Fruit fly (Drosophila melanogaster) whole organism, embryonic: ENCODE measurements around the gene Kah.
A peak's percentile ranks its signal among the peaks of the same experiment; 100 is the strongest.

ENCODE experiments used
- Bdp1 ChIP-seq: fragments of 200-800 bp; sonication (Bioruptor generic); optimal IDR thresholded peaks from 3 replicates; lab custom pipeline; 2016; ENCODE audit warnings: missing biosample characterization, missing genetic modification characterization
- BtbVII ChIP-seq: fragments of 200-800 bp; sonication (Bioruptor generic); optimal IDR thresholded peaks from 3 replicates; lab custom pipeline; 2017; ENCODE audit warnings: missing biosample characterization, mild to moderate bottlenecking, missing genetic modification characterization
- CG10209 ChIP-seq: fragments of 200-800 bp; sonication (Bioruptor generic); optimal IDR thresholded peaks from 3 replicates; lab custom pipeline; 2017; ENCODE audit warnings: missing biosample characterization, mild to moderate bottlenecking, missing genetic modification characterization, missing genetic modification reagents
- CG10366 ChIP-seq: fragments of 200-800 bp; sonication (Bioruptor generic); IDR thresholded peaks from 2 replicates; pipeline ENCODE4 v1.3.6; 2022; ENCODE audit warnings: missing biosample characterization, missing genetic modification characterization
- CG11247 ChIP-seq: fragments of 200-800 bp; sonication (Bioruptor generic); IDR thresholded peaks from 2 replicates; pipeline ENCODE4 v1.3.6; 2022; ENCODE audit warnings: missing biosample characterization, missing genetic modification characterization
- CG11560 ChIP-seq: fragments of 200-800 bp; sonication (Bioruptor generic); IDR thresholded peaks from 3 replicates; pipeline ENCODE4 v1.3.6; 2022; ENCODE audit warnings: missing biosample characterization, missing genetic modification characterization
- CG11695 ChIP-seq: fragments of 200-800 bp; sonication (Bioruptor generic); IDR thresholded peaks from 3 replicates; pipeline ENCODE4 v1.3.6; 2022; ENCODE audit warnings: missing biosample characterization, missing genetic modification characterization
- CG12155 ChIP-seq: fragments of 200-800 bp; sonication (Bioruptor generic); optimal IDR thresholded peaks from 3 replicates; lab custom pipeline; 2016; ENCODE audit warnings: missing biosample characterization, missing genetic modification characterization
- CG12299 ChIP-seq: fragments of 200-800 bp; sonication (Bioruptor generic); optimal IDR thresholded peaks from 2 replicates; lab custom pipeline; 2018; ENCODE audit warnings: missing biosample characterization, mild to moderate bottlenecking, missing genetic modification characterization
- CG13424 ChIP-seq: fragments of 200-800 bp; sonication (Bioruptor generic); optimal IDR thresholded peaks from 2 replicates; lab custom pipeline; 2019; ENCODE audit warnings: missing biosample characterization, mild to moderate bottlenecking, missing genetic modification characterization, moderate library complexity
- CG1647 ChIP-seq: fragments of 200-800 bp; sonication (Bioruptor generic); optimal IDR thresholded peaks from 3 replicates; lab custom pipeline; 2016; ENCODE audit warnings: missing biosample characterization, missing genetic modification characterization
- CG2116 ChIP-seq: fragments of 200-800 bp; sonication (Bioruptor generic); optimal IDR thresholded peaks from 3 replicates; lab custom pipeline; 2018; ENCODE audit warnings: missing biosample characterization, mild to moderate bottlenecking, missing genetic modification characterization
- CG3065 ChIP-seq: fragments of 200-800 bp; sonication (Bioruptor generic); optimal IDR thresholded peaks from 2 replicates; lab custom pipeline; 2016; ENCODE audit warnings: missing biosample characterization, missing genetic modification characterization
- CG31224 ChIP-seq: fragments of 200-800 bp; sonication (Bioruptor generic); IDR thresholded peaks from 2 replicates; pipeline ENCODE4 v1.3.6; 2022; ENCODE audit warnings: missing biosample characterization, missing genetic modification characterization
- CG32532 ChIP-seq: fragments of 200-800 bp; sonication (Bioruptor generic); IDR thresholded peaks from 2 replicates; pipeline ENCODE4 v1.3.6; 2022; ENCODE audit warnings: missing biosample characterization, missing genetic modification characterization
- CG42726 ChIP-seq: fragments of 200-800 bp; sonication (Bioruptor generic); IDR thresholded peaks from 2 replicates; pipeline ENCODE4 v1.3.6; 2022; ENCODE audit warnings: missing biosample characterization, missing genetic modification characterization; ENCODE audit not compliant: partially characterized antibody
- CG4617 ChIP-seq: fragments of 200-800 bp; sonication (Bioruptor generic); optimal IDR thresholded peaks from 3 replicates; lab custom pipeline; 2016; ENCODE audit warnings: missing biosample characterization, missing genetic modification characterization, borderline replicate concordance
- CG4707 ChIP-seq: fragments of 200-800 bp; sonication (Bioruptor generic); optimal IDR thresholded peaks from 2 replicates; lab custom pipeline; 2018; ENCODE audit warnings: missing biosample characterization, mild to moderate bottlenecking, missing genetic modification characterization, moderate library complexity
- CG8290 ChIP-seq, 3 experiments: fragments of 200-800 bp; sonication (Bioruptor generic); optimal IDR thresholded peaks; 2 replicates each; lab custom pipeline; 2016 to 2019; ENCODE audit warnings: missing biosample characterization in 3 of 3, missing genetic modification characterization in 3 of 3, mild to moderate bottlenecking in 2 of 3, moderate library complexity in 1 of 3
- CG9727 ChIP-seq: fragments of 200-800 bp; sonication (Bioruptor generic); optimal IDR thresholded peaks from 3 replicates; lab custom pipeline; 2017; ENCODE audit warnings: missing biosample characterization, mild to moderate bottlenecking, missing genetic modification characterization
- Doc2 ChIP-seq: fragments of 200-800 bp; sonication (Bioruptor generic); IDR thresholded peaks from 2 replicates; pipeline ENCODE4 v1.3.6; 2022; ENCODE audit warnings: missing biosample characterization, missing genetic modification characterization
- HmgZ ChIP-seq: fragments of 200-800 bp; sonication (Bioruptor generic); optimal IDR thresholded peaks from 2 replicates; lab custom pipeline; 2018; ENCODE audit warnings: missing biosample characterization, mild to moderate bottlenecking, missing genetic modification characterization
- Hr78 ChIP-seq, 2 experiments: fragments of 200-800 bp in 1 of 2; fragments of >200 bp in 1 of 2; sonication (Bioruptor generic) in 1 of 2; optimal IDR thresholded peaks; 2 replicates each; lab custom pipeline; 2017 to 2019; ENCODE audit warnings: missing biosample characterization in 2 of 2, missing genetic modification characterization in 2 of 2, mild to moderate bottlenecking in 1 of 2, moderate library complexity in 1 of 2
- MESR4 ChIP-seq: fragments of 200-800 bp; sonication (Bioruptor generic); optimal IDR thresholded peaks from 2 replicates; lab custom pipeline; 2018; ENCODE audit warnings: missing biosample characterization, mild to moderate bottlenecking, missing genetic modification characterization, moderate library complexity
- Rfx ChIP-seq: fragments of 200-800 bp; sonication (Bioruptor generic); IDR thresholded peaks from 2 replicates; pipeline ENCODE4 v1.3.6; 2022; ENCODE audit warnings: missing biosample characterization, missing genetic modification characterization
- Sry-β ChIP-seq: fragments of 200-800 bp; sonication (Bioruptor generic); optimal IDR thresholded peaks from 2 replicates; lab custom pipeline; 2018; ENCODE audit warnings: missing biosample characterization, mild to moderate bottlenecking, missing genetic modification characterization, moderate library complexity
- ac ChIP-seq: fragments of 200-800 bp; sonication (Bioruptor generic); optimal IDR thresholded peaks from 3 replicates; lab custom pipeline; 2017; ENCODE audit warnings: missing biosample characterization, mild to moderate bottlenecking, missing genetic modification characterization
- danr ChIP-seq: fragments of 200-800 bp; sonication (Bioruptor generic); IDR thresholded peaks from 2 replicates; pipeline ENCODE4 v1.3.6; 2022; ENCODE audit warnings: missing biosample characterization, missing genetic modification characterization
- dysf ChIP-seq: fragments of 200-800 bp; sonication (Bioruptor generic); IDR thresholded peaks from 3 replicates; pipeline ENCODE4 v1.3.6; 2022; ENCODE audit warnings: missing biosample characterization, missing genetic modification characterization
- eyg ChIP-seq: fragments of 200-800 bp; sonication (Bioruptor generic); optimal IDR thresholded peaks from 3 replicates; lab custom pipeline; 2016; ENCODE audit warnings: missing biosample characterization, missing genetic modification characterization
- fd102C ChIP-seq: fragments of 200-800 bp; sonication (Bioruptor generic); optimal IDR thresholded peaks from 2 replicates; lab custom pipeline; 2018; ENCODE audit warnings: missing biosample characterization, mild to moderate bottlenecking, missing genetic modification characterization, moderate library complexity
- kni ChIP-seq: fragments of 200-800 bp; sonication (Bioruptor generic); optimal IDR thresholded peaks from 3 replicates; lab custom pipeline; 2017; ENCODE audit warnings: mild to moderate bottlenecking, missing biosample characterization, missing genetic modification reagents, missing genetic modification characterization
- pfk ChIP-seq: fragments of 200-800 bp; sonication (Bioruptor generic); optimal IDR thresholded peaks from 2 replicates; lab custom pipeline; 2018; ENCODE audit warnings: missing biosample characterization, mild to moderate bottlenecking, missing genetic modification characterization, moderate library complexity
- psq ChIP-seq: fragments of 200-800 bp; sonication (Bioruptor generic); optimal IDR thresholded peaks from 2 replicates; lab custom pipeline; 2017; ENCODE audit warnings: missing biosample characterization, missing genetic modification characterization
- pum ChIP-seq: fragments of 200-800 bp; sonication (Bioruptor generic); optimal IDR thresholded peaks from 2 replicates; lab custom pipeline; 2016; ENCODE audit warnings: missing biosample characterization, missing genetic modification characterization
- pzg ChIP-seq: fragments of 200-800 bp; sonication (Bioruptor generic); optimal IDR thresholded peaks from 3 replicates; lab custom pipeline; 2018; ENCODE audit warnings: missing biosample characterization, mild to moderate bottlenecking, missing genetic modification characterization, moderate library complexity
- wdn ChIP-seq: fragments of 200-800 bp; sonication (Bioruptor generic); IDR thresholded peaks from 2 replicates; pipeline ENCODE4 v1.3.6; 2022; ENCODE audit warnings: missing biosample characterization, missing genetic modification characterization
- yki ChIP-seq: fragments of >200 bp; optimal IDR thresholded peaks from 3 replicates; lab custom pipeline; 2018
- z ChIP-seq: fragments of 200-800 bp; sonication (Bioruptor generic); IDR thresholded peaks from 3 replicates; pipeline ENCODE4 v1.3.6; 2022; ENCODE audit warnings: missing biosample characterization, missing genetic modification characterization

Kah gene

DNA sequence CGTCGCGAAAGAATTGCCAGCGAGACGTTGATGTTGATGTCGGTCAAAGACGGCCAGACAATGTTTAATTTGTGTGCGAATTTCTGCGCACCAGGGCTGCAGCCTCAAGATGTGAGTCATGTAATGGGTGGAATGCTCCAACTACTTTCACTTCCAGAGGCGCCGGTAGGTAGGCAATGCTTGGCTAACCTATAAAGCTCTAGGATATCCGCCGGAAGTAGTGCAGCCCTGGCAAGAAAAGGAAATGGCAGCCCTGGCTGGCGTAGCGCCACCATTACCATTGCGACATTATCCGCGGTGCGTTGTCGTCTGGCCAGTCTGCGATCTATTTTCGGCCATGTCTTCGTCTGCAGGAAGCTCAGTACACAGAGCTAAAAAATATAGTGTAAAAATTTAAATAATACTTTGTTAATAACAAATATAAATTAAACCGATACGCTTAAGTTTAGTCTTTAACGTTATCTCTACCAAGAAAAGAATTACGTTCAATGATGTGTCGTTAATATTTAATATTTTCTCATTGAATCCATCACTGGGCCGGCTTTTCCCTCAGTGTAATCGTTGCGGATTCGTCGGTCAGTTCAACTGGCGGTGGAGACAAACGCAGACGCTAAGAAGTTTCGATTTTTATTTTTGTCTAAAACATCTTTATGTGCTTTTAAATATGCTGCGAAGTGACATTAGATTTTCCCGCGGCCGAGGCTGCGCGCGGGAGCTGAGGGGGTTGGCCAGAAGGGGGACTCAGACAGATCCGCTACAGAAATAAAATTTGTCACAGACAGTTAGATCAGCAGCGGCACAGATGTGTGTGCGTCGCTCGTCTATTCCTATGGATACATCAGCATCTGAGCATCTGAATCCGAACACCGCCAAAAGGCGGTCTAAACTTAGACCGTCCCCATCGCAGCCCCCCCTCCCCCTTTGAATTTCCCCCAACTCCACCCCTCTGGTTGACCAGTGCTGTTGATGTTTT is 22.9 kb upstream of the Kah start (continued):
- TF ChIP-seq wdn (peak; percentile 71), CG4617 (GFP tag; lab: Kevin White, UChicago) (peak; percentile 32), CG4707 (peak; percentile 5), CG10209 (peak; percentile 72), MESR4 (GFP tag; lab: Kevin White, UChicago) (peak; percentile 8), z (GFP tag; lab: Robert Waterston, UW) (no peak), CG11560 (peak; percentile 58; the same call in 1 of the 3 replicates), CG8290 (GFP tag; optimal IDR thresholded peaks at IDR 0.05; lab: Kevin White, UChicago) (no peak), CG8290 (tag; optimal IDR thresholded peaks at IDR 0.05; lab: Kevin White, UChicago) (peak; percentile 55 to 96), pum (GFP tag; lab: Kevin White, UChicago) (peak; percentile 42), Bdp1 (GFP tag; lab: Kevin White, UChicago) (peak; percentile 34), Hr78 (GFP tag; optimal IDR thresholded peaks at IDR 0.05; lab: Kevin White, UChicago) (no peak), pzg (GFP tag; lab: Kevin White, UChicago) (no peak), CG3065 (GFP tag; lab: Kevin White, UChicago) (no peak), danr (GFP tag; lab: Robert Waterston, UW) (peak; percentile 60), CG31224 (GFP tag; lab: Robert Waterston, UW) (peak; percentile 69), CG42726 (GFP tag; lab: Robert Waterston, UW) (0 out of 2 replicates have a peak, but pooled peaks have one; percentile 39), HmgZ (tag; lab: Kevin White, UChicago) (peak; percentile 61), CG11247 (GFP tag; lab: Robert Waterston, UW) (peak; percentile 76), kni (peak; percentile 40), CG12299 (tag; lab: Kevin White, UChicago) (peak; percentile 72), CG13424 (tag; lab: Kevin White, UChicago) (peak; percentile 67), Rfx (GFP tag; lab: Robert Waterston, UW) (peak; percentile 91), dysf (GFP tag; lab: Robert Waterston, UW) (peak; percentile 84), BtbVII (peak; percentile 75), yki (lab: Kevin White, UChicago) (no peak), Sry-β (GFP tag; lab: Kevin White, UChicago) (no peak), psq (GFP tag; lab: Kevin White, UChicago) (no peak), CG12155 (peak; percentile 61), CG2116 (GFP tag; lab: Kevin White, UChicago) (peak; percentile 25), CG32532 (GFP tag; lab: Robert Waterston, UW) (peak; percentile 82), Doc2 (GFP tag; lab: Robert Waterston, UW) (peak; percentile 27; the same call in 1 of the 2 replicates), fd102C (peak; percentile 11), CG1647 (no peak), ac (GFP tag; lab: Kevin White, UChicago) (peak; percentile 32), CG9727 (GFP tag; lab: Kevin White, UChicago) (peak; percentile 68), eyg (peak; percentile 12), CG10366 (GFP tag; lab: Robert Waterston, UW) (peak; percentile 44), CG11695 (GFP tag; lab: Robert Waterston, UW) (peak; percentile 75; the same call in 2 of the 3 replicates), pfk (peak; percentile 24)
- TF ChIP-seq, all 482 proteins: peak for 364
